Worm (Caenorhabditis elegans): ENCODE measurements around the gene ztf-13.
A peak's percentile ranks its signal among the peaks of the same experiment; 100 is the strongest.

Gene ztf-13

ce11 chrX:3106137-3106536 is 4.2 kb upstream of the ztf-13 start, which contains the start of gene K10B3.5 (continued):
- TF ChIP-seq zag-1 (tag; optimal IDR thresholded peaks at IDR 0.05) (no peak), nhr-90 (tag; optimal IDR thresholded peaks at IDR 0.05; ENCODE audit: poor library complexity) (peak; percentile 69), fkh-4 (tag; optimal IDR thresholded peaks at IDR 0.05; ENCODE audit: borderline replicate concordance) (no peak), blmp-1 (tag; optimal IDR thresholded peaks at IDR 0.05) (peak; percentile 82), efl-1 (optimal IDR thresholded peaks at IDR 0.05) (peak; percentile 63 to 86), efl-1 (GFP tag; optimal IDR thresholded peaks at IDR 0.05 in 1 of 2) (peak; percentile 76 to 94), lin-15B (tag; optimal IDR thresholded peaks at IDR 0.05) (peak; percentile 51), nhr-11 (tag; optimal IDR thresholded peaks at IDR 0.05) (no peak), efl-3 (GFP tag; optimal IDR thresholded peaks at IDR 0.05) (no peak), C34B4.2 (tag; optimal IDR thresholded peaks at IDR 0.05) (no peak), nhr-77 (tag; optimal IDR thresholded peaks at IDR 0.05) (peak; percentile 59), nhr-85 (tag) (peak; percentile 85), nhr-237 (tag; optimal IDR thresholded peaks at IDR 0.05) (no peak), zip-4 (GFP tag; optimal IDR thresholded peaks at IDR 0.05) (no peak), nhr-47 (tag; optimal IDR thresholded peaks at IDR 0.05) (peak; percentile 67), ceh-63 (GFP tag; optimal IDR thresholded peaks at IDR 0.05) (no peak), nhr-19 (GFP tag; conservative IDR thresholded peaks at IDR 0.05) (peak; percentile 50), elt-3 (tag; optimal IDR thresholded peaks at IDR 0.05) (peak in 1 of 6 experiments; percentile 28), ztf-11 (tag; optimal IDR thresholded peaks at IDR 0.05) (peak in 1 of 2 experiments; percentile 11), hlh-4 (tag; optimal IDR thresholded peaks at IDR 0.05) (no peak), lsy-2 (tag; optimal IDR thresholded peaks at IDR 0.05) (peak; percentile 63 to 74), ztf-4 (tag; optimal IDR thresholded peaks at IDR 0.05) (no peak), mab-9 (GFP tag; IDR thresholded peaks at IDR 0.05) (no peak), snpc-4 (tag; optimal IDR thresholded peaks at IDR 0.05) (peak; percentile 43), egl-27 (tag; optimal IDR thresholded peaks at IDR 0.05) (no peak), tbx-2 (tag; optimal IDR thresholded peaks at IDR 0.05) (peak; percentile 72), swsn-7 (tag; optimal IDR thresholded peaks at IDR 0.05) (peak; percentile 65), lin-14 (GFP tag; optimal IDR thresholded peaks at IDR 0.05) (peak; percentile 93), lir-3 (tag; optimal IDR thresholded peaks at IDR 0.05; ENCODE audit: poor library complexity) (peak; percentile 36), xbp-1 (tag; optimal IDR thresholded peaks at IDR 0.05) (peak; percentile 56), mep-1 (tag; optimal IDR thresholded peaks at IDR 0.05) (peak; percentile 82), dpl-1 (GFP tag; optimal IDR thresholded peaks at IDR 0.05) (peak; percentile 78 to 88 (median 82)), ceh-8 (GFP tag; optimal IDR thresholded peaks at IDR 0.05) (no peak), sox-4 (tag; optimal IDR thresholded peaks at IDR 0.05) (no peak), unc-98 (GFP tag; IDR thresholded peaks at IDR 0.05) (no peak), dsc-1 (tag; optimal IDR thresholded peaks at IDR 0.05) (peak; percentile 55), mef-2 (tag; optimal IDR thresholded peaks at IDR 0.05) (peak; percentile 1), egl-13 (tag; optimal IDR thresholded peaks at IDR 0.05) (peak; percentile 5), aly-2 (tag; optimal IDR thresholded peaks at IDR 0.05) (no peak), jun-1 (tag; optimal IDR thresholded peaks at IDR 0.05) (peak; percentile 25), alr-1 (tag; optimal IDR thresholded peaks at IDR 0.05; ENCODE audit: borderline replicate concordance) (no peak)

ce11 chrX:3102817-3103216 is 842 bp upstream of the ztf-13 start:
- TF ChIP-seq nhr-12 (tag; optimal IDR thresholded peaks at IDR 0.05) = no peak
- TF ChIP-seq mep-1 (tag; optimal IDR thresholded peaks at IDR 0.05) = peak; percentile 34
- peak; percentile 9 for TF ChIP-seq nhr-71 (tag; optimal IDR thresholded peaks at IDR 0.05)
- TF ChIP-seq lin-15B (tag; optimal IDR thresholded peaks at IDR 0.05) = no peak
- TF ChIP-seq snpc-4 (tag; optimal IDR thresholded peaks at IDR 0.05) = no peak
- TF ChIP-seq vab-15 (tag; optimal IDR thresholded peaks at IDR 0.05) = no peak
- no peak for TF ChIP-seq C34B4.2 (tag; optimal IDR thresholded peaks at IDR 0.05)
- no peak for TF ChIP-seq ces-1 (GFP tag; optimal IDR thresholded peaks at IDR 0.05)
- TF ChIP-seq egl-27 (tag; optimal IDR thresholded peaks at IDR 0.05) = no peak
- TF ChIP-seq aha-1 (tag; optimal IDR thresholded peaks at IDR 0.05) = no peak
- no peak for TF ChIP-seq fkh-4 (tag; optimal IDR thresholded peaks at IDR 0.05; ENCODE audit: borderline replicate concordance)
- peak; percentile 57 for TF ChIP-seq lin-14 (GFP tag; optimal IDR thresholded peaks at IDR 0.05)
- no peak for TF ChIP-seq alr-1 (tag; optimal IDR thresholded peaks at IDR 0.05; ENCODE audit: borderline replicate concordance)
- peak; percentile 16 for TF ChIP-seq skn-1 (tag; optimal IDR thresholded peaks at IDR 0.05)
- no peak for TF ChIP-seq nhr-47 (tag; optimal IDR thresholded peaks at IDR 0.05)
- no peak for TF ChIP-seq fos-1 (tag; optimal IDR thresholded peaks at IDR 0.05)
- peak; percentile 25 for TF ChIP-seq rnt-1 (tag; optimal IDR thresholded peaks at IDR 0.05)
- TF ChIP-seq ets-5 (GFP tag; IDR thresholded peaks at IDR 0.05) = no peak
- TF ChIP-seq nhr-90 (tag; optimal IDR thresholded peaks at IDR 0.05; ENCODE audit: poor library complexity) = no peak
- no peak for TF ChIP-seq efl-3 (GFP tag; optimal IDR thresholded peaks at IDR 0.05)
- peak; percentile 18 for TF ChIP-seq dsc-1 (tag; optimal IDR thresholded peaks at IDR 0.05)
- no peak for TF ChIP-seq Y116A8C.19 (tag; optimal IDR thresholded peaks at IDR 0.05; ENCODE audit: borderline replicate concordance)
- peak; percentile 26 for TF ChIP-seq fkh-8 (tag; optimal IDR thresholded peaks at IDR 0.05)
